Fruit fly (Drosophila melanogaster) whole organism, embryonic: ENCODE data around the gene Hsdl2.

Experiments used
- Bdp1 ChIP-seq: fragments of 200-800 bp; sonication (Bioruptor generic); optimal IDR thresholded peaks from 3 replicates; lab custom pipeline; 2016; ENCODE audit warnings: missing biosample characterization, missing genetic modification characterization
- CG10959 ChIP-seq: fragments of 200-800 bp; sonication (Bioruptor generic); IDR thresholded peaks from 2 replicates; pipeline ENCODE4 v1.3.6; 2022; ENCODE audit warnings: missing biosample characterization, missing genetic modification characterization
- CG11504 ChIP-seq: fragments of 200-800 bp; sonication (Bioruptor generic); optimal IDR thresholded peaks from 3 replicates; lab custom pipeline; 2019; ENCODE audit warnings: missing biosample characterization, mild to moderate bottlenecking, missing genetic modification characterization, moderate library complexity
- CG13894 ChIP-seq: fragments of 200-800 bp; sonication (Bioruptor generic); optimal IDR thresholded peaks from 3 replicates; lab custom pipeline; 2018; ENCODE audit warnings: missing biosample characterization, mild to moderate bottlenecking, missing genetic modification characterization, moderate library complexity
- CG15073 ChIP-seq: fragments of 200-800 bp; sonication (Bioruptor generic); optimal IDR thresholded peaks from 2 replicates; lab custom pipeline; 2016; ENCODE audit warnings: missing biosample characterization, missing genetic modification characterization
- CG15479 ChIP-seq: fragments of 200-800 bp; sonication (Bioruptor generic); optimal IDR thresholded peaks from 3 replicates; lab custom pipeline; 2019; ENCODE audit warnings: missing biosample characterization, mild to moderate bottlenecking, missing genetic modification characterization, moderate library complexity
- CG15514 ChIP-seq: fragments of 200-800 bp; sonication (Bioruptor generic); optimal IDR thresholded peaks from 3 replicates; lab custom pipeline; 2017; ENCODE audit warnings: missing biosample characterization, missing genetic modification characterization, mild to moderate bottlenecking, moderate library complexity, missing genetic modification reagents
- CG1602 ChIP-seq: fragments of 200-800 bp; sonication (Bioruptor generic); optimal IDR thresholded peaks from 3 replicates; lab custom pipeline; 2016; ENCODE audit warnings: missing biosample characterization, missing genetic modification characterization
- CG17385 ChIP-seq: fragments of 200-800 bp; sonication (Bioruptor generic); optimal IDR thresholded peaks from 3 replicates; lab custom pipeline; 2018; ENCODE audit warnings: missing biosample characterization, mild to moderate bottlenecking, missing genetic modification characterization
- CG2129 ChIP-seq: fragments of 200-800 bp; sonication (Bioruptor generic); IDR thresholded peaks from 2 replicates; pipeline ENCODE4 v1.3.6; 2022; ENCODE audit warnings: missing biosample characterization, missing genetic modification characterization; ENCODE audit not compliant: partially characterized antibody
- CG32767 ChIP-seq: fragments of 200-800 bp; sonication (Bioruptor generic); IDR thresholded peaks from 2 replicates; pipeline ENCODE4 v1.3.6; 2022; ENCODE audit warnings: missing biosample characterization, missing genetic modification characterization
- CG33557 ChIP-seq: fragments of 200-800 bp; sonication (Bioruptor generic); optimal IDR thresholded peaks from 2 replicates; lab custom pipeline; 2019; ENCODE audit warnings: missing biosample characterization, mild to moderate bottlenecking, missing genetic modification characterization, moderate library complexity
- CG4424 ChIP-seq: fragments of 200-800 bp; sonication (Bioruptor generic); optimal IDR thresholded peaks from 3 replicates; lab custom pipeline; 2016; ENCODE audit warnings: missing biosample characterization, missing genetic modification characterization
- CG4820 ChIP-seq: fragments of 200-800 bp; sonication (Bioruptor generic); optimal IDR thresholded peaks from 3 replicates; lab custom pipeline; 2016; ENCODE audit warnings: missing biosample characterization, missing genetic modification characterization
- CG5180 ChIP-seq: fragments of 200-800 bp; sonication (Bioruptor generic); optimal IDR thresholded peaks from 3 replicates; lab custom pipeline; 2017; ENCODE audit warnings: missing biosample characterization, missing genetic modification characterization, mild to moderate bottlenecking, moderate library complexity, missing genetic modification reagents
- CG6683 ChIP-seq: fragments of 200-800 bp; sonication (Bioruptor generic); optimal IDR thresholded peaks from 2 replicates; lab custom pipeline; 2017; ENCODE audit warnings: missing biosample characterization, mild to moderate bottlenecking, missing genetic modification characterization, missing genetic modification reagents
- CG8388 ChIP-seq: fragments of 200-800 bp; sonication (Bioruptor generic); optimal IDR thresholded peaks from 2 replicates; lab custom pipeline; 2019; ENCODE audit warnings: missing biosample characterization, mild to moderate bottlenecking, missing genetic modification characterization, moderate library complexity
- CG8478 ChIP-seq: fragments of >200 bp; optimal IDR thresholded peaks from 2 replicates; lab custom pipeline; 2018
- CG9876 ChIP-seq: fragments of 200-800 bp; sonication (Bioruptor generic); optimal IDR thresholded peaks from 2 replicates; lab custom pipeline; 2016; ENCODE audit warnings: missing biosample characterization, missing genetic modification characterization
- Drgx ChIP-seq: fragments of 200-800 bp; sonication (Bioruptor generic); IDR thresholded peaks from 2 replicates; pipeline ENCODE4 v1.3.6; 2022; ENCODE audit warnings: missing biosample characterization, missing genetic modification characterization
- Ets65A ChIP-seq: fragments of 200-800 bp; sonication (Bioruptor generic); peaks from one replicate; lab custom pipeline; 2016; ENCODE audit warnings: missing biosample characterization, missing genetic modification characterization
- Hsf ChIP-seq: fragments of 200-800 bp; sonication (Bioruptor generic); optimal IDR thresholded peaks from 3 replicates; lab custom pipeline; 2016; ENCODE audit warnings: missing biosample characterization, missing genetic modification characterization
- NC2β ChIP-seq: fragments of 200-800 bp; sonication (Bioruptor generic); optimal IDR thresholded peaks from 2 replicates; lab custom pipeline; 2016; ENCODE audit warnings: missing biosample characterization, missing genetic modification characterization
- Sry-δ ChIP-seq: fragments of 200-800 bp; sonication (Bioruptor generic); optimal IDR thresholded peaks from 2 replicates; lab custom pipeline; 2016; ENCODE audit warnings: missing biosample characterization, missing genetic modification characterization
- Stat92E ChIP-seq, 3 experiments: fragments of >200 bp in 2 of 3; fragments of 200-800 bp in 1 of 3; sonication (Bioruptor generic) in 1 of 3; optimal IDR thresholded peaks; 2 replicates each; lab custom pipeline; 2017 to 2019; ENCODE audit warnings: missing biosample characterization in 3 of 3, missing genetic modification characterization in 3 of 3, mild to moderate bottlenecking in 1 of 3, moderate library complexity in 1 of 3
- Trl ChIP-seq, 3 experiments: fragments of >200 bp in 2 of 3; fragments of 200-800 bp in 1 of 3; sonication (Bioruptor generic) in 1 of 3; optimal IDR thresholded peaks; 2 replicates in 1 of 3; 3 replicates in 2 of 3; lab custom pipeline; 2016 to 2017; ENCODE audit warnings: missing biosample characterization in 1 of 3, missing genetic modification characterization in 1 of 3
- crp ChIP-seq, 2 experiments: fragments of 200-800 bp; sonication (Bioruptor generic); optimal IDR thresholded peaks; 2 replicates in 1 of 2; 3 replicates in 1 of 2; lab custom pipeline; 2017; ENCODE audit warnings: missing biosample characterization in 2 of 2, missing genetic modification characterization in 2 of 2, mild to moderate bottlenecking in 1 of 2, moderate library complexity in 1 of 2
- danr ChIP-seq: fragments of 200-800 bp; sonication (Bioruptor generic); IDR thresholded peaks from 2 replicates; pipeline ENCODE4 v1.3.6; 2022; ENCODE audit warnings: missing biosample characterization, missing genetic modification characterization
- fd96Cb ChIP-seq: fragments of 200-800 bp; sonication (Bioruptor generic); optimal IDR thresholded peaks from 2 replicates; lab custom pipeline; 2018; ENCODE audit warnings: missing biosample characterization, mild to moderate bottlenecking, missing genetic modification characterization, moderate library complexity
- gce ChIP-seq: fragments of 200-800 bp; sonication (Bioruptor generic); IDR thresholded peaks from 3 replicates; pipeline ENCODE4 v1.3.6; 2022; ENCODE audit warnings: missing biosample characterization, missing genetic modification characterization
- luna ChIP-seq: fragments of 200-800 bp; sonication (Bioruptor generic); optimal IDR thresholded peaks from 2 replicates; lab custom pipeline; 2016; ENCODE audit warnings: missing biosample characterization, missing genetic modification characterization
- pnt ChIP-seq: fragments of 200-800 bp; sonication (Bioruptor generic); optimal IDR thresholded peaks from 3 replicates; lab custom pipeline; 2016; ENCODE audit warnings: missing biosample characterization, missing genetic modification characterization
- prd ChIP-seq, 3 experiments: fragments of >200 bp in 2 of 3; fragments of 200-800 bp in 1 of 3; sonication (Bioruptor generic) in 1 of 3; optimal IDR thresholded peaks in 2 of 3; IDR thresholded peaks in 1 of 3; 2 replicates in 2 of 3; 3 replicates in 1 of 3; pipeline versions ENCODE4 v1.3.6 to Lab custom; 2017 to 2022; ENCODE audit warnings: missing biosample characterization in 1 of 3, missing genetic modification characterization in 1 of 3
- so ChIP-seq: fragments of 200-800 bp; sonication (Bioruptor generic); IDR thresholded peaks from 3 replicates; pipeline ENCODE4 v1.3.6; 2022; ENCODE audit warnings: missing biosample characterization, missing genetic modification characterization
- trh ChIP-seq: fragments of 200-800 bp; sonication (Bioruptor generic); optimal IDR thresholded peaks from 2 replicates; lab custom pipeline; 2016; ENCODE audit warnings: missing biosample characterization, missing genetic modification characterization
- zfh1 ChIP-seq: fragments of 200-800 bp; sonication (Bioruptor generic); IDR thresholded peaks from 3 replicates; pipeline ENCODE4 v1.3.6; 2022; ENCODE audit warnings: missing biosample characterization, missing genetic modification characterization

Hsdl2 gene

DNA sequence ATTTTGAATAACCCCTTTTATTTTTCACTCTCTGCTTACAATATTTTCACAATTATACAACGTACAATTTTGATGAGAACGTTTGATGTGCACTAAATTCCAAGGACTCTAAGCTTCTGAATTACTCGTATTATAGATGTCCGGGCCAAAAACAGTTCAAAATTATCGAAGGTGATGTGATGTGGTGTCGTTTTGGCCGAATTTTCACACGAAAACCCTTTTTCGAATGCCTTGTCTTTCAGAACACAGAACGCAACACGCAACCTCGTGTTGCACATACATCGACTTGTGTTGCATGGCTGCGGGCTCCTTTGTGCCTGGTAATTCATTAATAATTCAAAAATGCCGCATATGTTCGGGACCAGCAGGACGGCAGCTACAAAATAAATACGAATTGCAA is 10.7 kb downstream of the Hsdl2 start, which contains the start of gene CG31055:
Gene CG31055, minus strand, starts transcription at position 101 of the 400 bp plus-strand sequence.
- TF ChIP-seq fd96Cb (tag; lab: Kevin White, UChicago) (no peak), Trl (optimal IDR thresholded peaks at IDR 0.05; lab: Kevin White, UChicago) (no peak), Trl (GFP tag; optimal IDR thresholded peaks at IDR 0.05; lab: Kevin White, UChicago) (no peak)

DNA sequence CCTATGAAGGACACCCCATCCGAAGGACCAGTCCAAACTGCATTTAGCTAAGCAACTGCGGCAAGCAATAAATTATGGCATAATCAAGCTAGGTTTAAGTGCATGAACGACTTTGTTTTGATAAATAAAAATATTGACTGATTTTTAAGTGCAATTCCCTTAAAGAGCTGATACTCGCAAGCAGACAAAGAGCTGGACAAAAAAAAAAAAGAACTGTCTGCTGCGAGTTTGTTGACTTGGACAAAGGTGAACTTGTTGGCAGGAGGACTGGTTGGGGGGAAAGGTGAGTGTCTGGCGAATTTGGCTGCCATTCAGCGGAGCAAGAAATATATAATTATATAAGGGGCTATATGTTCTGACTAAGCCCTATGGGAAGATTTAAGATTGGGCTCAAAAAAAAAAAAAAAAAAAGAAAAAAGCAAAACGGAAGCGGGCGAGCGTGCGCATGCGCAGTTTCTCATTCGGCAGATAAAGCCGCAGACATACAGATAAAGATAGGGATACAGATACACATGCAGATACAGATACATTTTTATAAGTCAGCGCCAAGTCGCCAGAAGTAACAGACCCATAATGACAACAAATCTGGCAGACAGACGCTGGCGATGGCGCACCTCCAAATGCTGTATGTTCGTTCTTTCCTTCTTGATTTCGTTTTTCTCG is 15.5 kb downstream of the Hsdl2 start:
- TF ChIP-seq so (GFP tag; lab: Robert Waterston, UW), result no peak
- TF ChIP-seq crp (GFP tag; optimal IDR thresholded peaks at IDR 0.05; lab: Kevin White, UChicago), result no peak
- TF ChIP-seq Stat92E (GFP tag; optimal IDR thresholded peaks at IDR 0.05; lab: Kevin White, UChicago), result no peak
- TF ChIP-seq CG9876 (GFP tag; lab: Kevin White, UChicago), result no peak
- TF ChIP-seq CG8388 (GFP tag; lab: Kevin White, UChicago), result no peak
- TF ChIP-seq zfh1, result no peak
- no peak for TF ChIP-seq CG15479 (GFP tag; lab: Kevin White, UChicago)
- TF ChIP-seq CG10959 (GFP tag; lab: Robert Waterston, UW), result no peak
- no peak for TF ChIP-seq CG4820 (GFP tag; lab: Kevin White, UChicago)
- no peak for TF ChIP-seq CG5180 (GFP tag; lab: Kevin White, UChicago)
- TF ChIP-seq CG8478, result no peak
- TF ChIP-seq CG15514 (GFP tag; lab: Kevin White, UChicago), result no peak
- TF ChIP-seq pnt (GFP tag; lab: Kevin White, UChicago), result no peak
- no peak for TF ChIP-seq CG32767 (GFP tag; lab: Robert Waterston, UW)
- no peak for TF ChIP-seq Bdp1
- TF ChIP-seq CG4424 (GFP tag; lab: Kevin White, UChicago), result no peak
- TF ChIP-seq NC2β (GFP tag; lab: Kevin White, UChicago), result no peak
- TF ChIP-seq CG1602, result no peak
- TF ChIP-seq Hsf, result no peak
- no peak for TF ChIP-seq luna (GFP tag; lab: Kevin White, UChicago)

DNA sequence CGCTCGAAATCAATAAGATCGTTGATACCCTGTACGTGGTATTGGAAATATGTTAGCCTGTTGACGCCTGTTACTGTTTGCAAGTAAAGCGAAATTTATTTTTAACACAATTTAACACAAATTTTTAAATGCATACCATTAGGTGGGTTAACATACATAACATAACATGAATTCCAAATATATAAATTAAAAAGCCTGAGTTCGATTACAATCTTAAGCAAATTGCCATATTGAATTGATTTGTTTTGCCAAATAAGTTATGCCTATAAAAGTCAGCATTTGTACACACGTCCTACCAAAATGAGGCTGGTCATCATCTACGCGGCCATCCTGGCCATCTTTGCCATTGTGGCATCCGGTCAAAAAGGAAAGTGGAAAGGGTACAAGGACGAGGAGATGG is 16.7 kb downstream of the Hsdl2 start, which contains the start of gene CG43319:
Gene CG43319, plus strand, starts transcription at position 301 of the 400 bp plus-strand sequence.
- TF ChIP-seq prd (optimal IDR thresholded peaks at IDR 0.05; lab: Kevin White, UChicago) (no peak), prd (GFP tag; IDR thresholded peaks at IDR 0.05; lab: Robert Waterston, UW) (no peak), Drgx (GFP tag; lab: Robert Waterston, UW) (no peak), gce (GFP tag; lab: Robert Waterston, UW) (no peak), CG11504 (no peak), CG17385 (GFP tag; lab: Kevin White, UChicago) (no peak), trh (GFP tag; lab: Kevin White, UChicago) (no peak), CG33557 (GFP tag; lab: Kevin White, UChicago) (no peak)
- TF ChIP-seq, all 482 proteins: peak for 0

DNA sequence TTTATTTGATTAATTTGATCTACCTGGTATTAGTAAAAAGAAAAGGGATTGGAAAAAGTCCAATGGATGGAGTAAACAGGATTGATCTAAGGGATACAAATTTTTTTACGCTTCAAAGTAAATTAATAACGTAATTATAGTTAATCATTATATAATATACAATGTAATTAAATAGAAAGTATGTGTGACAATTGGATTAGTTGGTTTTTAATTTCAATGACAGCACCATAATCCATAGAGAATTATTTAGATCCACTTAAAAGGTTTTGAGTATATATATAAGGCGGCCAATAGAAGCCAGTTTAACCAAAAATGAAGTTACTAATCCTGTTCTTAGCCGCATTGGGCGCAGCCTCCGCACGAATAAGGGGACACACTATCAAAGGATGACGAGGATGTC is 17.3 kb downstream of the Hsdl2 start, which contains the start of gene Acp98AB:
Gene Acp98AB, plus strand, starts transcription at position 301 of the 400 bp plus-strand sequence.
- TF ChIP-seq danr (GFP tag; lab: Robert Waterston, UW), result no peak
- TF ChIP-seq Ets65A, result no peak
- no peak for TF ChIP-seq CG13894 (tag; lab: Kevin White, UChicago)
- TF ChIP-seq CG15073 (GFP tag; lab: Kevin White, UChicago), result no peak
- no peak for TF ChIP-seq CG2129 (GFP tag; lab: Robert Waterston, UW)
- TF ChIP-seq Sry-δ (GFP tag; lab: Kevin White, UChicago), result no peak
- no peak for TF ChIP-seq CG6683 (GFP tag; lab: Kevin White, UChicago)
